Fruit fly (Drosophila melanogaster) whole organism, embryonic: ENCODE data around the gene TfAP-2.

Experiments used
- ATbp ChIP-seq: fragments of 200-800 bp; sonication (Bioruptor generic); optimal IDR thresholded peaks from 2 replicates; lab custom pipeline; 2017; ENCODE audit warnings: missing biosample characterization, mild to moderate bottlenecking, missing genetic modification characterization, missing genetic modification reagents
- Awh ChIP-seq: fragments of 200-800 bp; sonication (Bioruptor generic); IDR thresholded peaks from 2 replicates; pipeline ENCODE4, ENCODE4 v1.3.6; 2022; ENCODE audit warnings: missing biosample characterization, missing genetic modification characterization
- BtbVII ChIP-seq: fragments of 200-800 bp; sonication (Bioruptor generic); optimal IDR thresholded peaks from 3 replicates; lab custom pipeline; 2017; ENCODE audit warnings: missing biosample characterization, mild to moderate bottlenecking, missing genetic modification characterization
- CG10267 ChIP-seq: fragments of 200-800 bp; sonication (Bioruptor generic); optimal IDR thresholded peaks from 2 replicates; lab custom pipeline; 2018; ENCODE audit warnings: missing biosample characterization, mild to moderate bottlenecking, missing genetic modification characterization, moderate library complexity
- CG10321 ChIP-seq: fragments of 200-800 bp; sonication (Bioruptor generic); IDR thresholded peaks from 2 replicates; pipeline ENCODE4 v1.3.6; 2022; ENCODE audit warnings: missing biosample characterization, missing genetic modification characterization
- CG10431 ChIP-seq: fragments of 200-800 bp; sonication (Bioruptor generic); optimal IDR thresholded peaks from 3 replicates; lab custom pipeline; 2018; ENCODE audit warnings: missing biosample characterization, mild to moderate bottlenecking, missing genetic modification characterization
- CG11247 ChIP-seq: fragments of 200-800 bp; sonication (Bioruptor generic); IDR thresholded peaks from 2 replicates; pipeline ENCODE4 v1.3.6; 2022; ENCODE audit warnings: missing biosample characterization, missing genetic modification characterization
- CG11695 ChIP-seq: fragments of 200-800 bp; sonication (Bioruptor generic); IDR thresholded peaks from 3 replicates; pipeline ENCODE4 v1.3.6; 2022; ENCODE audit warnings: missing biosample characterization, missing genetic modification characterization
- CG11696 ChIP-seq: fragments of 200-800 bp; sonication (Bioruptor generic); IDR thresholded peaks from 2 replicates; pipeline ENCODE4 v1.3.6; 2022; ENCODE audit warnings: missing biosample characterization, missing genetic modification characterization
- CG11723 ChIP-seq: fragments of 200-800 bp; sonication (Bioruptor generic); optimal IDR thresholded peaks from 2 replicates; lab custom pipeline; 2017; ENCODE audit warnings: missing biosample characterization, mild to moderate bottlenecking, missing genetic modification characterization
- CG12104 ChIP-seq: fragments of 200-800 bp; sonication (Bioruptor generic); optimal IDR thresholded peaks from 3 replicates; lab custom pipeline; 2016; ENCODE audit warnings: missing biosample characterization, missing genetic modification characterization
- CG12155 ChIP-seq: fragments of 200-800 bp; sonication (Bioruptor generic); optimal IDR thresholded peaks from 3 replicates; lab custom pipeline; 2016; ENCODE audit warnings: missing biosample characterization, missing genetic modification characterization
- CG13296 ChIP-seq: fragments of 200-800 bp; sonication (Bioruptor generic); optimal IDR thresholded peaks from 3 replicates; lab custom pipeline; 2018; ENCODE audit warnings: missing biosample characterization, mild to moderate bottlenecking, missing genetic modification characterization
- CG13624 ChIP-seq: fragments of 200-800 bp; sonication (Bioruptor generic); optimal IDR thresholded peaks from 2 replicates; lab custom pipeline; 2016; ENCODE audit warnings: missing biosample characterization, missing genetic modification characterization
- CG13894 ChIP-seq: fragments of 200-800 bp; sonication (Bioruptor generic); optimal IDR thresholded peaks from 3 replicates; lab custom pipeline; 2018; ENCODE audit warnings: missing biosample characterization, mild to moderate bottlenecking, missing genetic modification characterization, moderate library complexity
- CG15601 ChIP-seq: fragments of 200-800 bp; sonication (Bioruptor generic); optimal IDR thresholded peaks from 3 replicates; lab custom pipeline; 2019; ENCODE audit warnings: missing biosample characterization, mild to moderate bottlenecking, missing genetic modification characterization, moderate library complexity
- CG17612 ChIP-seq: fragments of 200-800 bp; sonication (Bioruptor generic); IDR thresholded peaks from 2 replicates; pipeline ENCODE4 v1.3.6; 2022; ENCODE audit warnings: missing biosample characterization, missing genetic modification characterization
- CG17912 ChIP-seq: fragments of 200-800 bp; sonication (Bioruptor generic); optimal IDR thresholded peaks from 2 replicates; lab custom pipeline; 2018; ENCODE audit warnings: missing biosample characterization, mild to moderate bottlenecking, missing genetic modification characterization
- CG3163 ChIP-seq: fragments of 200-800 bp; sonication (Bioruptor generic); optimal IDR thresholded peaks from 3 replicates; lab custom pipeline; 2016; ENCODE audit warnings: missing biosample characterization, missing genetic modification characterization
- CG3281 ChIP-seq: fragments of 200-800 bp; sonication (Bioruptor generic); optimal IDR thresholded peaks from 3 replicates; lab custom pipeline; 2017; ENCODE audit warnings: missing biosample characterization, mild to moderate bottlenecking, missing genetic modification characterization
- CG34224 ChIP-seq: fragments of 200-800 bp; sonication (Bioruptor generic); IDR thresholded peaks from 3 replicates; pipeline ENCODE4 v1.3.6; 2022; ENCODE audit warnings: missing biosample characterization, missing genetic modification characterization; ENCODE audit not compliant: partially characterized antibody
- CG42726 ChIP-seq: fragments of 200-800 bp; sonication (Bioruptor generic); IDR thresholded peaks from 2 replicates; pipeline ENCODE4 v1.3.6; 2022; ENCODE audit warnings: missing biosample characterization, missing genetic modification characterization; ENCODE audit not compliant: partially characterized antibody
- CG43689 ChIP-seq: fragments of 200-800 bp; sonication (Bioruptor generic); IDR thresholded peaks from 2 replicates; pipeline ENCODE4 v1.3.6; 2022; ENCODE audit warnings: missing biosample characterization, missing genetic modification characterization
- CG6683 ChIP-seq: fragments of 200-800 bp; sonication (Bioruptor generic); optimal IDR thresholded peaks from 2 replicates; lab custom pipeline; 2017; ENCODE audit warnings: missing biosample characterization, mild to moderate bottlenecking, missing genetic modification characterization, missing genetic modification reagents
- CG6791 ChIP-seq: fragments of 200-800 bp; sonication (Bioruptor generic); IDR thresholded peaks from 3 replicates; pipeline ENCODE4 v1.3.6; 2022; ENCODE audit warnings: missing biosample characterization, missing genetic modification characterization; ENCODE audit not compliant: partially characterized antibody
- CG7556 ChIP-seq: fragments of 200-800 bp; sonication (Bioruptor generic); optimal IDR thresholded peaks from 2 replicates; lab custom pipeline; 2017; ENCODE audit warnings: missing biosample characterization, mild to moderate bottlenecking, missing genetic modification characterization
- CG8290 ChIP-seq, 3 experiments: fragments of 200-800 bp; sonication (Bioruptor generic); optimal IDR thresholded peaks; 2 replicates each; lab custom pipeline; 2016 to 2019; ENCODE audit warnings: missing biosample characterization in 3 of 3, missing genetic modification characterization in 3 of 3, mild to moderate bottlenecking in 2 of 3, moderate library complexity in 1 of 3
- CG9609 ChIP-seq: fragments of 200-800 bp; sonication (Bioruptor generic); optimal IDR thresholded peaks from 3 replicates; lab custom pipeline; 2016; ENCODE audit warnings: missing biosample characterization, missing genetic modification characterization
- Camta ChIP-seq: fragments of 200-800 bp; sonication (Bioruptor generic); optimal IDR thresholded peaks from 2 replicates; lab custom pipeline; 2016; ENCODE audit warnings: missing biosample characterization, missing genetic modification characterization
- Dad ChIP-seq: fragments of 200-800 bp; sonication (Bioruptor generic); optimal IDR thresholded peaks from 3 replicates; lab custom pipeline; 2016; ENCODE audit warnings: missing biosample characterization, missing genetic modification characterization
- Dfd ChIP-seq, 2 experiments: fragments of >200 bp; optimal IDR thresholded peaks; 2 replicates each; lab custom pipeline; 2017; ENCODE audit warnings: missing biosample characterization in 2 of 2, missing genetic modification characterization in 2 of 2
- NC2β ChIP-seq: fragments of 200-800 bp; sonication (Bioruptor generic); optimal IDR thresholded peaks from 2 replicates; lab custom pipeline; 2016; ENCODE audit warnings: missing biosample characterization, missing genetic modification characterization
- Pdp1 ChIP-seq, 2 experiments: fragments of 200-800 bp; sonication (Bioruptor generic); optimal IDR thresholded peaks; 3 replicates each; lab custom pipeline; 2016; ENCODE audit warnings: missing biosample characterization in 2 of 2, missing genetic modification characterization in 2 of 2, mild to moderate bottlenecking in 1 of 2, moderate library complexity in 1 of 2
- Stat92E ChIP-seq, 3 experiments: fragments of >200 bp in 2 of 3; fragments of 200-800 bp in 1 of 3; sonication (Bioruptor generic) in 1 of 3; optimal IDR thresholded peaks; 2 replicates each; lab custom pipeline; 2017 to 2019; ENCODE audit warnings: missing biosample characterization in 3 of 3, missing genetic modification characterization in 3 of 3, mild to moderate bottlenecking in 1 of 3, moderate library complexity in 1 of 3
- ase ChIP-seq: fragments of 200-800 bp; sonication (Bioruptor generic); IDR thresholded peaks from 3 replicates; pipeline ENCODE4 v1.3.6; 2022; ENCODE audit warnings: missing biosample characterization, missing genetic modification characterization
- ash1 ChIP-seq: fragments of 200-800 bp; sonication (Bioruptor generic); optimal IDR thresholded peaks from 2 replicates; lab custom pipeline; 2018; ENCODE audit warnings: missing biosample characterization, mild to moderate bottlenecking, missing genetic modification characterization
- chinmo ChIP-seq: fragments of 200-800 bp; sonication (Bioruptor generic); IDR thresholded peaks from 4 replicates; pipeline ENCODE4 v1.3.6; 2022; ENCODE audit warnings: missing biosample characterization, missing genetic modification characterization; ENCODE audit not compliant: partially characterized antibody
- da ChIP-seq: fragments of 200-800 bp; sonication (Bioruptor generic); optimal IDR thresholded peaks from 2 replicates; lab custom pipeline; 2016; ENCODE audit warnings: missing biosample characterization, missing genetic modification characterization
- dati ChIP-seq: fragments of 200-800 bp; sonication (Bioruptor generic); IDR thresholded peaks from 2 replicates; pipeline ENCODE4 v1.3.6; 2022; ENCODE audit warnings: missing biosample characterization, missing genetic modification characterization
- dpn ChIP-seq, 2 experiments: fragments of 200-800 bp; sonication (Bioruptor generic); optimal IDR thresholded peaks; 3 replicates each; lab custom pipeline; 2016; ENCODE audit warnings: missing biosample characterization in 2 of 2, missing genetic modification characterization in 2 of 2
- fd96Cb ChIP-seq: fragments of 200-800 bp; sonication (Bioruptor generic); optimal IDR thresholded peaks from 2 replicates; lab custom pipeline; 2018; ENCODE audit warnings: missing biosample characterization, mild to moderate bottlenecking, missing genetic modification characterization, moderate library complexity
- hkb ChIP-seq, 2 experiments: fragments of 200-800 bp in 1 of 2; fragments of >200 bp in 1 of 2; sonication (Bioruptor generic) in 1 of 2; IDR thresholded peaks in 1 of 2; optimal IDR thresholded peaks in 1 of 2; 2 replicates each; pipeline versions ENCODE4 v1.3.6 to Lab custom; 2017 to 2022; ENCODE audit warnings: missing biosample characterization in 1 of 2, missing genetic modification characterization in 1 of 2
- jigr1 ChIP-seq: fragments of 200-800 bp; sonication (Bioruptor generic); IDR thresholded peaks from 3 replicates; pipeline ENCODE4 v1.3.6; 2022; ENCODE audit warnings: missing biosample characterization, missing genetic modification characterization
- kah ChIP-seq: fragments of 200-800 bp; sonication (Bioruptor generic); optimal IDR thresholded peaks from 2 replicates; lab custom pipeline; 2018; ENCODE audit warnings: missing biosample characterization, mild to moderate bottlenecking, missing genetic modification characterization
- nom ChIP-seq: fragments of 200-800 bp; sonication (Bioruptor generic); optimal IDR thresholded peaks from 2 replicates; lab custom pipeline; 2017; ENCODE audit warnings: missing biosample characterization, missing genetic modification characterization, mild to moderate bottlenecking, moderate library complexity, missing genetic modification reagents
- pzg ChIP-seq: fragments of 200-800 bp; sonication (Bioruptor generic); optimal IDR thresholded peaks from 3 replicates; lab custom pipeline; 2018; ENCODE audit warnings: missing biosample characterization, mild to moderate bottlenecking, missing genetic modification characterization, moderate library complexity
- sug ChIP-seq: fragments of 200-800 bp; optimal IDR thresholded peaks from 2 replicates; lab custom pipeline; 2019; ENCODE audit warnings: missing biosample characterization, mild to moderate bottlenecking, missing genetic modification characterization, moderate library complexity
- toy ChIP-seq: fragments of 200-800 bp; sonication (Bioruptor generic); IDR thresholded peaks from 2 replicates; pipeline ENCODE4 v1.3.6; 2022; ENCODE audit warnings: missing biosample characterization, missing genetic modification characterization
- yki ChIP-seq: fragments of >200 bp; optimal IDR thresholded peaks from 3 replicates; lab custom pipeline; 2018

Gene TfAP-2

DNA sequence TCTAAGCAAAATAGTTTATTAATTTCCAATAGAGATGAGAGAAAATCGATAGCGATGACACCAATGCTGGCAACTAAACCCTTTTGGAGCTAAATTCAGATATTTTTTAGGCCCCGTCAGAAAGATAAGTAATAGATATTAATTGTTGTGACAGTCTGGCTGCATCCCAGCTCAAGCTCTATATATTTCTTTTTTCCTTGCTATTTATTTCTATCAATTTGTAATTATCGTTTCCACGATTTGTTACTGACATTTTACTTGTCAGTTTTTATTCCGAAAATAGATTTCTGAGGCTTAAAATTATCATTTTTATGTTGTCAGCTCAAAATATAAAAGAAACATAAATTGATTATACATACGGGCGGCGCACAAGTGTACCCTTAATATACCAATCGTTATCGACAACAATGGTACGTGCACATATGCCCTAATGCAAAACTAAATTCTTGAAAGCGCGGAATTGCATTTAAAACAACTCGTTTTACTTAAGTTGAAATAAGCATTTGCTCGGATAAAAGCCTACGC lies 17.7 kb upstream of the TfAP-2 start, which contains the start of the genes CRIF and SMC5 (continued):
- no peak for TF ChIP-seq CG17612
- TF ChIP-seq CG17912 (GFP tag; lab: Kevin White, UChicago): no peak
- TF ChIP-seq CG12104: peak; percentile 31
- no peak for TF ChIP-seq CG10321 (GFP tag; lab: Robert Waterston, UW)
- TF ChIP-seq yki: no peak
- TF ChIP-seq CG8290 (GFP tag; optimal IDR thresholded peaks at IDR 0.05; lab: Kevin White, UChicago): peak; percentile 70
- TF ChIP-seq CG8290 (tag; optimal IDR thresholded peaks at IDR 0.05; lab: Kevin White, UChicago): no peak
- TF ChIP-seq BtbVII (GFP tag; lab: Kevin White, UChicago): no peak
- no peak for TF ChIP-seq CG42726 (GFP tag; lab: Robert Waterston, UW)
- no peak for TF ChIP-seq dati
- peak; percentile 44 for TF ChIP-seq Dad
- no peak for TF ChIP-seq toy (GFP tag; lab: Robert Waterston, UW)
- TF ChIP-seq ash1 (GFP tag; lab: Kevin White, UChicago): no peak
- no peak for TF ChIP-seq ase (GFP tag; lab: Robert Waterston, UW)
- no peak for TF ChIP-seq CG13894 (tag; lab: Kevin White, UChicago)
- TF ChIP-seq ATbp (GFP tag; lab: Kevin White, UChicago): no peak
- peak; percentile 35 for TF ChIP-seq NC2β (GFP tag; lab: Kevin White, UChicago)
- peak; percentile 35 for TF ChIP-seq CG13296 (GFP tag; lab: Kevin White, UChicago)
- TF ChIP-seq hkb (optimal IDR thresholded peaks at IDR 0.05; lab: Kevin White, UChicago): no peak
- TF ChIP-seq hkb (GFP tag; IDR thresholded peaks at IDR 0.05; lab: Robert Waterston, UW): 0 out of 2 replicates have a peak, but pooled peaks have one; percentile 21
- TF ChIP-seq CG10431 (GFP tag; lab: Kevin White, UChicago): no peak
- TF ChIP-seq CG11696 (GFP tag; lab: Robert Waterston, UW): no peak
- TF ChIP-seq CG10267 (tag; lab: Kevin White, UChicago): peak; percentile 64
- peak; percentile 70 for TF ChIP-seq CG12155 (GFP tag; lab: Kevin White, UChicago)
- TF ChIP-seq da (GFP tag; lab: Kevin White, UChicago): peak; percentile 39
- TF ChIP-seq jigr1 (GFP tag; lab: Robert Waterston, UW): peak; percentile 39; the same call in 1 of the 3 replicates
- no peak; the same call in 1 of the 2 replicates for TF ChIP-seq Awh (GFP tag; lab: Robert Waterston, UW)
- TF ChIP-seq CG11247 (GFP tag; lab: Robert Waterston, UW): no peak
- TF ChIP-seq CG6683 (GFP tag; lab: Kevin White, UChicago): no peak
- peak; percentile 73 for TF ChIP-seq CG13624 (GFP tag; lab: Kevin White, UChicago)
- peak; percentile 38 for TF ChIP-seq CG11723 (GFP tag; lab: Kevin White, UChicago)
- no peak for TF ChIP-seq chinmo (GFP tag; lab: Robert Waterston, UW)
- no peak for TF ChIP-seq Dfd (GFP tag; optimal IDR thresholded peaks at IDR 0.05; lab: Kevin White, UChicago)
- no peak for TF ChIP-seq CG6791 (GFP tag; lab: Robert Waterston, UW)
- no peak for TF ChIP-seq kah
- peak; percentile 68 for TF ChIP-seq CG15601 (tag; lab: Kevin White, UChicago)
- no peak for TF ChIP-seq nom (GFP tag; lab: Kevin White, UChicago)
- TF ChIP-seq sug (tag; lab: Kevin White, UChicago): peak; percentile 76
- peak; percentile 64 for TF ChIP-seq CG3281 (GFP tag; lab: Kevin White, UChicago)
- TF ChIP-seq Pdp1 (GFP tag; optimal IDR thresholded peaks at IDR 0.05; lab: Kevin White, UChicago): peak in 1 of 2 experiments; percentile 75
- peak; percentile 34 for TF ChIP-seq CG3163 (GFP tag; lab: Kevin White, UChicago)
- TF ChIP-seq Stat92E (GFP tag; optimal IDR thresholded peaks at IDR 0.05; lab: Kevin White, UChicago): peak in 1 of 3 experiments; percentile 72
- no peak for TF ChIP-seq CG43689 (GFP tag; lab: Robert Waterston, UW)
- TF ChIP-seq Camta (GFP tag; lab: Kevin White, UChicago): peak; percentile 54
- peak; percentile 69 for TF ChIP-seq CG9609
- peak; percentile 51 for TF ChIP-seq fd96Cb
- TF ChIP-seq CG7556 (GFP tag; lab: Kevin White, UChicago): no peak
- TF ChIP-seq CG11695 (GFP tag; lab: Robert Waterston, UW): no peak
- peak; percentile 76 to 77 for TF ChIP-seq dpn (GFP tag; optimal IDR thresholded peaks at IDR 0.05; lab: Kevin White, UChicago)
- no peak for TF ChIP-seq CG34224 (GFP tag; lab: Robert Waterston, UW)
- TF ChIP-seq pzg (GFP tag; lab: Kevin White, UChicago): peak; percentile 39
